Fruit fly (Drosophila melanogaster) S2 (cell line): ENCODE results near the gene Cyp4ac3.

Experiments used
- CG8478 ChIP-seq: fragments of >200 bp; optimal IDR thresholded peaks from 2 replicates; lab custom pipeline; 2018
- CTCF ChIP-seq, 2 experiments: fragments of >200 bp; optimal IDR thresholded peaks; 2 replicates each; lab custom pipeline; 2018

DNA sequence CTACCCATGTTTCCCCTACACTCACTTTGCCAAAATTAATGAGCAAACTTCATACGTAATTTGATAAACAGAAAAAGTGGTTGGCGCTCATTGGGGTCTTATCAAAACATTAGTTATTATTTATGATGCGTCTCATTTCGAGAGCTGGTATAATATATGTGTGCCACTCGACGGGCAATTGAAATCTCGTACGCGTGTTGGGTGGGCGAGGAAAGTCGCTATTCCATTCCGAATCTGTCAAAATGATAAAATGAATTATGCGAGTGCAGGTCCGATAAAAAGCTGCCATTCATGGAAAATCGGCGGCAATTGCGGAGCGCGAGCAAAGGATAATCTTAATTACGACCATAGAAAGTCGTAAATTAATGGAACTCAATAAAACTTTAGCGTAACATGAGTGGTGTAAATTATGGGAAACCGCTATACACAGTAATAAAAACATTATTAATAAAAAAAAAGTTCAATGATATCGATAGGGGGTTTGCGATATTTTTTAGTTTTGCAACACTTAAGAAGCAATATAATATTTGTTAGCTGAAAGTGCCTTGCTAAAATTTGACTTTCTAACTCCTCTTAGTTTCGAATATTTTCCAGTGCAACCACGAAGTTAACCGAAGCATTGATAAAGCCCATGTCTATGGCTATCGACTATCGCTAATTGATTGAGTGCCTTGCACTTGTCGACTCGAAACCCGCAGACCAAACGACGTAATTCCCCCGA lies 25.9 kb upstream of the Cyp4ac3 start:
- no peak for TF ChIP-seq CTCF (optimal IDR thresholded peaks at IDR 0.05; lab: Kevin White, UChicago)
- no peak for TF ChIP-seq CG8478 (lab: Kevin White, UChicago)
